Worm (Caenorhabditis elegans): ENCODE results near the gene ugt-35.

DNA sequence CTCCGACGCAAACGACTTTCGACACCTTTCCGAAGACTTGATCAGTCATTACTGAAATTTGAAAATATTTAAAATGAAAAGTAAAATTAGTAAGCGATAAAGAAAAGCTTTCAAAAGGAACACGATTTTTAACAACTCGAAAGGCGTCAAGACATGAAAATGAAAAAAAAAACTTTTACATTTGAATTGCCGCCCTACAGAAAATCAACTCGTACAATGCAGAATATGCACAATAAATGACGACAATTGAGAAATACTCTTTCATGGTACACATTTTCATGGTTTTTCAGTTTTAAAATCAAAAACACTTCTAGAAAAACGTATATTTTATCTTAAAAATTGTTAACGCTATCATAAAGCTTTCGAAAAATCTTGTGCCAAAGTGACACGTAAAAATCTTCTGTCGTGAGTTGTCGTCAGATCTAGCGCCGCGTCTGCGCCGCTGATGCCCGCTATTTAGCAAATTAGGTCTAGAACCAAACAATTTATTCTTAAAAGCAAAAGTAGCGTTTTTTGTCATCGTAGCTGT lies 7.4 kb upstream of the ugt-35 start, which contains the start of gene sqv-4:
- TF ChIP-seq nhr-47 (tag; optimal IDR thresholded peaks at IDR 0.05) (peak; percentile 55), ama-1 (optimal IDR thresholded peaks at IDR 0.05) (no peak), fos-1 (tag; optimal IDR thresholded peaks at IDR 0.05) (no peak), efl-1 (optimal IDR thresholded peaks at IDR 0.05) (peak; percentile 28 to 89), efl-1 (GFP tag; optimal IDR thresholded peaks at IDR 0.05 in 1 of 2) (peak; percentile 86 to 98), unc-86 (tag; optimal IDR thresholded peaks at IDR 0.05) (peak; percentile 10), alr-1 (tag; optimal IDR thresholded peaks at IDR 0.05; ENCODE audit: borderline replicate concordance) (no peak), nhr-28 (tag; optimal IDR thresholded peaks at IDR 0.05) (no peak), blmp-1 (tag; optimal IDR thresholded peaks at IDR 0.05) (no peak), ces-1 (GFP tag; optimal IDR thresholded peaks at IDR 0.05) (no peak), lin-39 (tag; optimal IDR thresholded peaks at IDR 0.05) (no peak)
